Fruit fly (Drosophila melanogaster): Measurements from ENCODE around the gene CG31800.

dm6 chr2L:19083320-19083764, 49.0 kb upstream of the CG31800 start:
- no peak for TF ChIP-seq EcR (GFP tag; optimal IDR thresholded peaks at IDR 0.05)
- TF ChIP-seq psq (optimal IDR thresholded peaks at IDR 0.05): no peak
